Worm (Caenorhabditis elegans) whole organism, L4 larva: ENCODE results near the gene ttr-28.

Experiments used
- R02D3.7 ChIP-seq: fragments of 150-350 bp; sonication (generic microtip); optimal IDR thresholded peaks from 3 replicates; lab custom pipeline; 2014; ENCODE audit warnings: missing biosample characterization, missing genetic modification characterization
- Y5F2A.4 ChIP-seq: fragments of 200-800 bp; sonication (Bioruptor generic); optimal IDR thresholded peaks from 2 replicates; lab custom pipeline; 2018; ENCODE audit warnings: mild to moderate bottlenecking, missing genetic modification characterization, missing compliant biosample characterization
- ZK546.5 ChIP-seq, 2 experiments: sonication (generic microtip); optimal IDR thresholded peaks; 2 replicates each; lab custom pipeline; 2017; ENCODE audit warnings: missing biosample characterization in 2 of 2, missing genetic modification characterization in 2 of 2
- ama-1 ChIP-seq: fragments of 150-350 bp; optimal IDR thresholded peaks from 2 replicates; lab custom pipeline; 2014; ENCODE audit warnings: inconsistent platforms, mixed read lengths
- ceh-62 ChIP-seq: sonication (generic microtip); optimal IDR thresholded peaks from 2 replicates; lab custom pipeline; 2017; ENCODE audit warnings: missing biosample characterization, missing genetic modification characterization
- ctbp-1 ChIP-seq: fragments of 200-800 bp; sonication (Bioruptor generic); IDR thresholded peaks from 2 replicates; pipeline ENCODE4 v1.3.6; 2022; ENCODE audit warnings: missing genetic modification reagents, missing genetic modification characterization, missing compliant biosample characterization
- daf-12 ChIP-seq: fragments of 150-350 bp; optimal IDR thresholded peaks from 2 replicates; lab custom pipeline; 2014; ENCODE audit warnings: missing biosample characterization, missing genetic modification reagents, missing genetic modification characterization
- daf-16 ChIP-seq, 3 experiments: sonication (generic microtip); optimal IDR thresholded peaks; 2 replicates each; lab custom pipeline; 2016 to 2017; ENCODE audit warnings: missing genetic modification characterization in 3 of 3, missing genetic modification reagents in 3 of 3, mild to moderate bottlenecking in 2 of 3, missing compliant biosample characterization in 2 of 3, missing biosample characterization in 1 of 3, moderate library complexity in 1 of 3
- dmd-8 ChIP-seq: fragments of 200-800 bp; sonication (Bioruptor generic); IDR thresholded peaks from 2 replicates; pipeline ENCODE4 v1.3.6; 2022; ENCODE audit warnings: missing genetic modification characterization, missing compliant biosample characterization
- fos-1 ChIP-seq: fragments of 150-350 bp; optimal IDR thresholded peaks from 2 replicates; lab custom pipeline; 2014; ENCODE audit warnings: missing biosample characterization, missing genetic modification characterization
- hlh-30 ChIP-seq: sonication (generic microtip); optimal IDR thresholded peaks from 2 replicates; lab custom pipeline; 2017; ENCODE audit warnings: antibody characterized with exemption, mild to moderate bottlenecking, missing genetic modification characterization, missing compliant biosample characterization; ENCODE audit not compliant: insufficient read depth
- jun-1 ChIP-seq: fragments of 150-350 bp; optimal IDR thresholded peaks from 2 replicates; lab custom pipeline; 2014; ENCODE audit warnings: missing biosample characterization, missing genetic modification reagents, missing genetic modification characterization
- lin-29 ChIP-seq: fragments of 200-800 bp; sonication (Bioruptor generic); IDR thresholded peaks from 2 replicates; pipeline ENCODE4 v1.3.6; 2022; ENCODE audit warnings: missing genetic modification reagents, missing genetic modification characterization, missing compliant biosample characterization
- lir-3 ChIP-seq: sonication (generic microtip); optimal IDR thresholded peaks from 2 replicates; lab custom pipeline; 2016; ENCODE audit warnings: mild to moderate bottlenecking, missing genetic modification characterization, missing compliant biosample characterization
- madf-5 ChIP-seq, 2 experiments: fragments of 200-800 bp; sonication (Bioruptor generic); IDR thresholded peaks; 2 replicates each; pipeline ENCODE4 v1.3.6; 2022; ENCODE audit warnings: missing compliant biosample characterization in 2 of 2, missing genetic modification characterization in 2 of 2
- madf-9 ChIP-seq: fragments of 200-800 bp; sonication (Bioruptor generic); conservative IDR thresholded peaks from 2 replicates; pipeline ENCODE4 v1.3.6; 2022; ENCODE audit warnings: missing genetic modification reagents, missing genetic modification characterization, missing compliant biosample characterization
- mep-1 ChIP-seq: fragments of 150-350 bp; sonication (generic microtip); optimal IDR thresholded peaks from 3 replicates; lab custom pipeline; 2014; ENCODE audit warnings: missing biosample characterization, missing genetic modification characterization
- nhr-25 ChIP-seq: sonication (generic microtip); optimal IDR thresholded peaks from 2 replicates; lab custom pipeline; 2017; ENCODE audit warnings: missing genetic modification characterization, mild to moderate bottlenecking, missing compliant biosample characterization, antibody characterized with exemption, moderate library complexity, borderline replicate concordance; ENCODE audit not compliant: insufficient read depth
- nhr-28 ChIP-seq: fragments of 150-350 bp; optimal IDR thresholded peaks from 2 replicates; lab custom pipeline; 2014; ENCODE audit warnings: missing biosample characterization, missing genetic modification characterization
- nhr-48 ChIP-seq: sonication (generic microtip); optimal IDR thresholded peaks from 2 replicates; lab custom pipeline; 2016; ENCODE audit warnings: mild to moderate bottlenecking, missing genetic modification characterization, missing compliant biosample characterization
- nhr-76 ChIP-seq: fragments of 150-350 bp; optimal IDR thresholded peaks from 2 replicates; lab custom pipeline; 2014; ENCODE audit warnings: missing biosample characterization, missing genetic modification characterization
- nhr-77 ChIP-seq: fragments of 150-350 bp; optimal IDR thresholded peaks from 2 replicates; lab custom pipeline; 2014; ENCODE audit warnings: missing biosample characterization, missing genetic modification characterization
- pqm-1 ChIP-seq: sonication (generic microtip); optimal IDR thresholded peaks from 2 replicates; lab custom pipeline; 2017; ENCODE audit warnings: missing biosample characterization, missing genetic modification characterization
- snpc-1.2 ChIP-seq: fragments of 200-800 bp; sonication (Bioruptor generic); IDR thresholded peaks from 2 replicates; pipeline ENCODE4 v1.3.6; 2022; ENCODE audit warnings: missing genetic modification reagents, missing genetic modification characterization, missing compliant biosample characterization
- spr-1 ChIP-seq: sonication (generic microtip); optimal IDR thresholded peaks from 2 replicates; lab custom pipeline; 2016; ENCODE audit warnings: mild to moderate bottlenecking, missing genetic modification characterization, missing compliant biosample characterization
- tag-97 ChIP-seq: fragments of 200-800 bp; sonication (Bioruptor generic); IDR thresholded peaks from 2 replicates; pipeline ENCODE4 v1.3.6; 2022; ENCODE audit warnings: missing genetic modification characterization, missing compliant biosample characterization
- unc-62 ChIP-seq, 3 experiments: fragments of 150-350 bp in 1 of 3; sonication (generic microtip); optimal IDR thresholded peaks in 2 of 3; peaks in 1 of 3; 1 replicate in 1 of 3; 2 replicates in 2 of 3; lab custom pipeline; 2014 to 2017; ENCODE audit warnings: missing biosample characterization in 3 of 3, missing genetic modification characterization in 3 of 3, missing genetic modification reagents in 3 of 3, missing genotype in 1 of 3
- vab-7 ChIP-seq: fragments of 200-800 bp; sonication (Bioruptor generic); IDR thresholded peaks from 2 replicates; pipeline ENCODE4 v1.3.6; 2022; ENCODE audit warnings: missing genetic modification reagents, missing genetic modification characterization, missing compliant biosample characterization
- zag-1 ChIP-seq: fragments of 150-350 bp; optimal IDR thresholded peaks from 2 replicates; lab custom pipeline; 2014; ENCODE audit warnings: missing biosample characterization, missing genetic modification characterization

The ttr-28 gene

DNA sequence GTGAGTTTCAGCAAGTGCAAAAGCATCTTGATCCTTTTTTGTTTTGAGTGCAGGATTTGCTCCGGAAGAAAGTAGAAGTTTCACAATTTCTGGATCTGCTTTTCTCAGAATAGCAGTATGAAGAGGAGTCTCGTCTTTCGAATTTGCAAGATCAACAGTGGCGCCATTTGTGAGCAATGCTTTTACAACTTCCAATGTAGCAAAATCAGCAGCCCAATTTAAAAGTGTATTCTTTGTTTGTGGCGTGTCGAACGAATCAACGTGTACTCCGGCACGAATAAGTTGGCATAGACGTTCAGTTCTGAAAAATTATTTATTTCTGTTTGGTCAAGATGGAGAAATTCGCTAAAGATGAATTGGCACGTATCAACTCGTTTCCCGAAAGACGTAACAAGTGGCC, 44.6 kb upstream of the ttr-28 start, which contains the start of gene T16G1.13:
Gene T16G1.13 (plus strand): TSS at position 301 of the 400 bp plus-strand sequence.
- TF ChIP-seq jun-1 = no peak
- TF ChIP-seq ctbp-1 (GFP tag; lab: Robert Waterston, UW) = no peak
- TF ChIP-seq fos-1 (tag; lab: Kevin White, UChicago) = no peak
- TF ChIP-seq unc-62 (GFP tag; optimal IDR thresholded peaks at IDR 0.05 in 1 of 2; lab: Kevin White, UChicago) = peak in 1 of 2 experiments; percentile 29
- no peak for TF ChIP-seq unc-62 (tag; optimal IDR thresholded peaks at IDR 0.05; lab: Kevin White, UChicago)
- TF ChIP-seq nhr-77 (tag; lab: Kevin White, UChicago) = no peak

DNA sequence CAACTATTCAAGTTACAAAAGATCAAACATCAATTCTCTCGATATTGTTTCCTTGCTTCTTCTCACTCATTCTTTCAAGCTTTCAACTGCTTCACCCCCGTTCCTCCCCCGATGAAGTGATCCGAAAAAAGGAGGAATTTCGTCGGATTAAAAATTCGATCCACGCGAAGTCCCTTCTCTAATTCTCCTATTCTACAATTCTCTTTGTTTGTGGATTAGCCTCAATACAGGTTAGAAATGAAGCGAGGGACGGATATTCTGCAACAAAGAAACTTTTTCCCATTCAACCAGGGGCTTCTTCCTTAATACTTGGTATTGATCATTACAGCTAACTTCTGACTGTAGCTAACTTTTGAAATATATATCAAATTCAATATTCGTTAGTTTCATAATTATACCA, 39.8 kb upstream of the ttr-28 start, which contains the start of gene grl-2:
Gene grl-2 (plus strand): TSS at position 301 of the 400 bp plus-strand sequence.
- no peak for TF ChIP-seq madf-5 (GFP tag; IDR thresholded peaks at IDR 0.05; lab: Robert Waterston, UW)
- TF ChIP-seq nhr-76 (tag; lab: Kevin White, UChicago) = no peak
- TF ChIP-seq vab-7 (GFP tag; lab: Robert Waterston, UW) = no peak
- TF ChIP-seq nhr-77 (tag; lab: Kevin White, UChicago) = no peak
- TF ChIP-seq nhr-48 (tag; lab: Kevin White, UChicago) = no peak
- TF ChIP-seq ceh-62 = no peak
- no peak for TF ChIP-seq ZK546.5 (tag; optimal IDR thresholded peaks at IDR 0.05; lab: Kevin White, UChicago)
- no peak for TF ChIP-seq pqm-1 (tag; lab: Kevin White, UChicago)
- TF ChIP-seq mep-1 (tag; lab: Kevin White, UChicago) = no peak
- TF ChIP-seq madf-9 = no peak
- no peak for TF ChIP-seq R02D3.7 (tag; lab: Kevin White, UChicago)
- TF ChIP-seq ama-1 (lab: Kevin White, UChicago) = no peak
- TF ChIP-seq, all 104 proteins: peak for 0

ce11 chrV:12944229-12944628, 39.3 kb upstream of the ttr-28 start, which contains the start of gene T16G1.3:
Gene T16G1.3, minus strand, starts transcription at chrV:12944329.
- TF ChIP-seq vab-7 (GFP tag; lab: Robert Waterston, UW) (no peak), spr-1 (tag; lab: Kevin White, UChicago) (no peak), lin-29 (GFP tag; lab: Robert Waterston, UW) (no peak), ctbp-1 (GFP tag; lab: Robert Waterston, UW) (no peak), tag-97 (no peak), lir-3 (tag; lab: Kevin White, UChicago) (no peak), mep-1 (tag; lab: Kevin White, UChicago) (no peak), Y5F2A.4 (GFP tag; lab: Kevin White, UChicago) (no peak), snpc-1.2 (GFP tag; lab: Robert Waterston, UW) (no peak), dmd-8 (no peak), zag-1 (tag; lab: Kevin White, UChicago) (no peak), daf-12 (no peak)
- TF ChIP-seq, all 104 proteins: peak for 0

- TF ChIP-seq unc-62 (GFP tag; optimal IDR thresholded peaks at IDR 0.05 in 1 of 2; lab: Kevin White, UChicago) = peak in 1 of 2 experiments; percentile 92
- no peak for TF ChIP-seq unc-62 (tag; optimal IDR thresholded peaks at IDR 0.05; lab: Kevin White, UChicago)
- TF ChIP-seq nhr-76 (tag; lab: Kevin White, UChicago) = no peak
- TF ChIP-seq, all 104 proteins: peak for 1
Measured at ce11 chrV:12943399-12943798, 38.4 kb upstream of the ttr-28 start.

ce11 chrV:12941797-12942474, 37.0 kb upstream of the ttr-28 start, which contains the start of gene T16G1.4:
Gene T16G1.4, minus strand, starts transcription at chrV:12941847.
- TF ChIP-seq nhr-25 (tag; lab: Kevin White, UChicago) = no peak
- peak; percentile 46 for TF ChIP-seq hlh-30 (tag; lab: Kevin White, UChicago)
- TF ChIP-seq nhr-28 (tag; lab: Kevin White, UChicago) = peak; percentile 11
- TF ChIP-seq ZK546.5 (tag; optimal IDR thresholded peaks at IDR 0.05; lab: Kevin White, UChicago) = no peak
- TF ChIP-seq daf-16 (GFP tag; optimal IDR thresholded peaks at IDR 0.05; lab: Kevin White, UChicago) = no peak
- TF ChIP-seq daf-16 (tag; optimal IDR thresholded peaks at IDR 0.05; lab: Kevin White, UChicago) = peak; percentile 51
